Worm (Caenorhabditis elegans) whole organism, early embryonic: Measurements from ENCODE around the gene C47G2.3.

Source experiments
- B0310.2 ChIP-seq: sonication (generic microtip); optimal IDR thresholded peaks from 2 replicates; lab custom pipeline; 2016; ENCODE audit warnings: mild to moderate bottlenecking, missing genetic modification characterization, missing compliant biosample characterization
- F13C5.2 ChIP-seq: sonication (generic microtip); optimal IDR thresholded peaks from 2 replicates; lab custom pipeline; 2017; ENCODE audit warnings: mild to moderate bottlenecking, missing genetic modification characterization, inconsistent platforms, missing compliant biosample characterization
- aly-1 ChIP-seq: sonication (generic microtip); optimal IDR thresholded peaks from 2 replicates; lab custom pipeline; 2016; ENCODE audit warnings: missing genetic modification characterization, missing compliant biosample characterization
- ama-1 ChIP-seq: fragments of 150-350 bp; optimal IDR thresholded peaks from 2 replicates; lab custom pipeline; 2014
- ceh-13 ChIP-seq: fragments of 200-800 bp; sonication (Bioruptor generic); optimal IDR thresholded peaks from 2 replicates; lab custom pipeline; 2018; ENCODE audit warnings: mild to moderate bottlenecking, missing genetic modification characterization, missing compliant biosample characterization
- ceh-36 ChIP-seq: sonication (generic microtip); optimal IDR thresholded peaks from 2 replicates; lab custom pipeline; 2016; ENCODE audit warnings: missing genetic modification characterization, inconsistent platforms, missing compliant biosample characterization
- flt-1 ChIP-seq: fragments of 200-800 bp; sonication (Bioruptor generic); IDR thresholded peaks from 2 replicates; pipeline ENCODE4 v1.3.6; 2022; ENCODE audit warnings: missing genetic modification characterization, missing compliant biosample characterization
- hmbx-1 ChIP-seq: sonication (generic microtip); optimal IDR thresholded peaks from 2 replicates; lab custom pipeline; 2016; ENCODE audit warnings: mild to moderate bottlenecking, missing genetic modification characterization, missing compliant biosample characterization
- hmg-4 ChIP-seq: fragments of 200-800 bp; sonication (Bioruptor generic); optimal IDR thresholded peaks from 2 replicates; lab custom pipeline; 2018; ENCODE audit warnings: mild to moderate bottlenecking, missing genetic modification characterization, missing compliant biosample characterization
- hnd-1 ChIP-seq: sonication (generic microtip); optimal IDR thresholded peaks from 2 replicates; lab custom pipeline; 2016; ENCODE audit warnings: missing genetic modification characterization, missing compliant biosample characterization
- pes-1 ChIP-seq: fragments of 200-800 bp; sonication (Bioruptor generic); IDR thresholded peaks from 2 replicates; pipeline ENCODE4 v1.3.6; 2022; ENCODE audit warnings: missing genetic modification reagents, missing genetic modification characterization, missing compliant biosample characterization
- scrt-1 ChIP-seq: fragments of 200-800 bp; sonication (Bioruptor generic); IDR thresholded peaks from 2 replicates; pipeline ENCODE4 v1.3.6; 2022; ENCODE audit warnings: missing genetic modification characterization, missing compliant biosample characterization
- sea-1 ChIP-seq: fragments of 200-800 bp; sonication (Bioruptor generic); conservative IDR thresholded peaks from 2 replicates; pipeline ENCODE4 v1.3.6; 2022; ENCODE audit warnings: missing genetic modification characterization, missing compliant biosample characterization
- tbx-37 ChIP-seq: fragments of 200-800 bp; sonication (Bioruptor generic); conservative IDR thresholded peaks from 2 replicates; pipeline ENCODE4 v1.3.6; 2022; ENCODE audit warnings: missing genetic modification reagents, missing genetic modification characterization, missing compliant biosample characterization

ce11 chrII:11297217-11297738 lies 7.3 kb upstream of the C47G2.3 start, which contains the start of gene saps-1:
- TF ChIP-seq ceh-36 (tag; lab: Kevin White, UChicago) (no peak), hmbx-1 (tag; lab: Kevin White, UChicago) (no peak), flt-1 (GFP tag; lab: Robert Waterston, UW) (no peak), F13C5.2 (tag; lab: Kevin White, UChicago) (no peak), ama-1 (lab: Kevin White, UChicago) (no peak), B0310.2 (tag; lab: Kevin White, UChicago) (no peak), aly-1 (tag; lab: Kevin White, UChicago) (no peak), tbx-37 (no peak), pes-1 (GFP tag; lab: Robert Waterston, UW) (no peak), hmg-4 (no peak), ceh-13 (GFP tag; lab: Kevin White, UChicago) (no peak), hnd-1 (tag; lab: Kevin White, UChicago) (no peak), sea-1 (GFP tag; lab: Robert Waterston, UW) (no peak), scrt-1 (GFP tag; lab: Robert Waterston, UW) (no peak)
